Fruit fly (Drosophila melanogaster): ENCODE data around the gene CG12948.

DNA sequence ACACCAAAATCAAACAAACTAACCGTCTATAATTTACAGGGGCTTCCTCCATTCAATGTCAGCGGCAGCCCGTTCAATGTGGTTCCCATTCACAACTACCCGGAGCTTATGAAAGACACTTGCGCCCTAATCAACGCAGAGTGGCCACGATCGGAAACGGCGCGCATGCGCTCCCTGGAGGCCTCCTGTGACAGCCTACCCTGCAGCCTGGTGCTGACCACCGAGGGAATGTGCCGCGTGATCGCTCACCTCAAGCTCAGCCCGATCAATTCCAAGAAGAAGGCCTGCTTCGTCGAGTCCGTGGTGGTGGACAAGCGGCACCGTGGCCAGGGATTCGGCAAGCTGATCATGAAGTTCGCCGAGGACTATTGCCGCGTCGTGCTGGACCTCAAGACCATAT, 21.3 kb upstream of the CG12948 start, which contains the start of gene MED6:
- TF ChIP-seq CrebA (GFP tag; optimal IDR thresholded peaks at IDR 0.05; ENCODE audit: borderline replicate concordance) (no peak), psq (GFP tag; optimal IDR thresholded peaks at IDR 0.05) (no peak), pan (optimal IDR thresholded peaks at IDR 0.05) (no peak), Vsx2 (GFP tag; optimal IDR thresholded peaks at IDR 0.05; ENCODE audit: partially characterized antibody) (no peak), Hnf4 (GFP tag; optimal IDR thresholded peaks at IDR 0.05) (no peak), tai (GFP tag; optimal IDR thresholded peaks at IDR 0.05) (no peak), Hr78 (GFP tag; optimal IDR thresholded peaks at IDR 0.05) (no peak), Myc (optimal IDR thresholded peaks at IDR 0.05) (no peak), Abd-B (GFP tag; optimal IDR thresholded peaks at IDR 0.05) (no peak), dl (GFP tag; optimal IDR thresholded peaks at IDR 0.05; ENCODE audit: insufficient read depth in 1 of 2, partially characterized antibody in 2 of 2) (no peak), HLH106 (tag; optimal IDR thresholded peaks at IDR 0.05) (no peak), rgr (GFP tag; optimal IDR thresholded peaks at IDR 0.05) (no peak)
